Fruit fly (Drosophila melanogaster) whole organism, embryonic: ENCODE data around the gene RIOK2.
A peak's percentile ranks its signal among the peaks of the same experiment; 100 is the strongest.

Experiments
- Ada2b ChIP-seq: fragments of 200-800 bp; sonication (Bioruptor generic); IDR thresholded peaks from 2 replicates; pipeline ENCODE4 v1.3.6; 2022; ENCODE audit warnings: missing biosample characterization, missing genetic modification characterization
- Aef1 ChIP-seq: fragments of 200-800 bp; sonication (Bioruptor generic); IDR thresholded peaks from 3 replicates; pipeline ENCODE4 v1.3.6; 2022; ENCODE audit warnings: missing biosample characterization, missing genetic modification characterization
- Atf6 ChIP-seq: fragments of 200-800 bp; sonication (Bioruptor generic); IDR thresholded peaks from 2 replicates; pipeline ENCODE4 v1.3.6; 2022; ENCODE audit warnings: missing biosample characterization, missing genetic modification characterization
- CG11085 ChIP-seq: fragments of 200-800 bp; sonication (Bioruptor generic); IDR thresholded peaks from 2 replicates; pipeline ENCODE4 v1.3.6; 2022; ENCODE audit warnings: missing biosample characterization, missing genetic modification characterization
- CG11093 ChIP-seq: fragments of 200-800 bp; sonication (Bioruptor generic); IDR thresholded peaks from 3 replicates; pipeline ENCODE4 v1.3.6; 2022; ENCODE audit warnings: missing biosample characterization, missing genetic modification characterization
- CG11247 ChIP-seq: fragments of 200-800 bp; sonication (Bioruptor generic); IDR thresholded peaks from 2 replicates; pipeline ENCODE4 v1.3.6; 2022; ENCODE audit warnings: missing biosample characterization, missing genetic modification characterization
- CG11695 ChIP-seq: fragments of 200-800 bp; sonication (Bioruptor generic); IDR thresholded peaks from 3 replicates; pipeline ENCODE4 v1.3.6; 2022; ENCODE audit warnings: missing biosample characterization, missing genetic modification characterization
- CG12391 ChIP-seq: fragments of 200-800 bp; sonication (Bioruptor generic); optimal IDR thresholded peaks from 3 replicates; lab custom pipeline; 2018; ENCODE audit warnings: missing biosample characterization, mild to moderate bottlenecking, missing genetic modification characterization, moderate library complexity
- CG12744 ChIP-seq: fragments of 200-800 bp; sonication (Bioruptor generic); optimal IDR thresholded peaks from 2 replicates; lab custom pipeline; 2016; ENCODE audit warnings: missing biosample characterization, missing genetic modification characterization
- CG12942 ChIP-seq: fragments of 200-800 bp; sonication (Bioruptor generic); optimal IDR thresholded peaks from 3 replicates; lab custom pipeline; 2016; ENCODE audit warnings: missing biosample characterization, missing genetic modification characterization
- CG13424 ChIP-seq: fragments of 200-800 bp; sonication (Bioruptor generic); optimal IDR thresholded peaks from 2 replicates; lab custom pipeline; 2019; ENCODE audit warnings: missing biosample characterization, mild to moderate bottlenecking, missing genetic modification characterization, moderate library complexity
- CG14860 ChIP-seq: fragments of 200-800 bp; sonication (Bioruptor generic); IDR thresholded peaks from 3 replicates; pipeline ENCODE4 v1.3.6; 2022; ENCODE audit warnings: missing biosample characterization, missing genetic modification characterization; ENCODE audit not compliant: partially characterized antibody
- CG1529 ChIP-seq: fragments of 200-800 bp; sonication (Bioruptor generic); optimal IDR thresholded peaks from 3 replicates; lab custom pipeline; 2018; ENCODE audit warnings: missing biosample characterization, missing genetic modification characterization
- CG17361 ChIP-seq: fragments of 200-800 bp; sonication (Bioruptor generic); IDR thresholded peaks from 3 replicates; pipeline ENCODE4 v1.3.6; 2022; ENCODE audit warnings: missing biosample characterization, missing genetic modification characterization
- CG17829 ChIP-seq: fragments of 200-800 bp; optimal IDR thresholded peaks from 2 replicates; lab custom pipeline; 2019; ENCODE audit warnings: missing biosample characterization, mild to moderate bottlenecking, missing genetic modification characterization, moderate library complexity
- CG31388 ChIP-seq: fragments of 200-800 bp; sonication (Bioruptor generic); optimal IDR thresholded peaks from 2 replicates; lab custom pipeline; 2016; ENCODE audit warnings: missing biosample characterization, missing genetic modification characterization
- CG31441 ChIP-seq: fragments of 200-800 bp; sonication (Bioruptor generic); IDR thresholded peaks from 2 replicates; pipeline ENCODE4 v1.3.6; 2022; ENCODE audit warnings: missing biosample characterization, missing genetic modification characterization
- CG3407 ChIP-seq: fragments of 200-800 bp; sonication (Bioruptor generic); optimal IDR thresholded peaks from 2 replicates; lab custom pipeline; 2018; ENCODE audit warnings: missing biosample characterization, mild to moderate bottlenecking, missing genetic modification characterization
- CG34224 ChIP-seq: fragments of 200-800 bp; sonication (Bioruptor generic); IDR thresholded peaks from 3 replicates; pipeline ENCODE4 v1.3.6; 2022; ENCODE audit warnings: missing biosample characterization, missing genetic modification characterization; ENCODE audit not compliant: partially characterized antibody
- CG34376 ChIP-seq: fragments of 200-800 bp; sonication (Bioruptor generic); optimal IDR thresholded peaks from 2 replicates; lab custom pipeline; 2018; ENCODE audit warnings: missing biosample characterization, mild to moderate bottlenecking, missing genetic modification characterization
- CG4282 ChIP-seq: fragments of 200-800 bp; sonication (Bioruptor generic); optimal IDR thresholded peaks from 2 replicates; lab custom pipeline; 2016; ENCODE audit warnings: missing biosample characterization, missing genetic modification characterization
- CG7786 ChIP-seq: fragments of 200-800 bp; sonication (Bioruptor generic); optimal IDR thresholded peaks from 2 replicates; lab custom pipeline; 2016; ENCODE audit warnings: missing biosample characterization, missing genetic modification characterization
- CG7839 ChIP-seq: fragments of 200-800 bp; sonication (Bioruptor generic); optimal IDR thresholded peaks from 3 replicates; lab custom pipeline; 2018; ENCODE audit warnings: missing biosample characterization, mild to moderate bottlenecking, missing genetic modification characterization, moderate library complexity
- CG9609 ChIP-seq: fragments of 200-800 bp; sonication (Bioruptor generic); optimal IDR thresholded peaks from 3 replicates; lab custom pipeline; 2016; ENCODE audit warnings: missing biosample characterization, missing genetic modification characterization
- Chrac-16 ChIP-seq: fragments of 200-800 bp; sonication (Bioruptor generic); optimal IDR thresholded peaks from 3 replicates; lab custom pipeline; 2016; ENCODE audit warnings: missing biosample characterization, missing genetic modification characterization
- CoRest ChIP-seq: fragments of 200-800 bp; sonication (Bioruptor generic); optimal IDR thresholded peaks from 3 replicates; lab custom pipeline; 2018; ENCODE audit warnings: missing biosample characterization, mild to moderate bottlenecking, missing genetic modification characterization, moderate library complexity
- Dp ChIP-seq: fragments of 200-800 bp; sonication (Bioruptor generic); optimal IDR thresholded peaks from 2 replicates; lab custom pipeline; 2018; ENCODE audit warnings: missing biosample characterization, mild to moderate bottlenecking, missing genetic modification characterization, moderate library complexity
- E2f2 ChIP-seq: fragments of 200-800 bp; sonication (Bioruptor generic); IDR thresholded peaks from 2 replicates; pipeline ENCODE4 v1.3.6; 2022; ENCODE audit warnings: missing biosample characterization, missing genetic modification characterization
- HLH4C ChIP-seq: fragments of 200-800 bp; sonication (Bioruptor generic); IDR thresholded peaks from 3 replicates; pipeline ENCODE4 v1.3.6; 2022; ENCODE audit warnings: missing biosample characterization, missing genetic modification characterization; ENCODE audit not compliant: partially characterized antibody
- Mad ChIP-seq: fragments of 200-800 bp; sonication (Bioruptor generic); optimal IDR thresholded peaks from 2 replicates; lab custom pipeline; 2016; ENCODE audit warnings: missing biosample characterization, missing genetic modification characterization
- Mrtf ChIP-seq: fragments of 200-800 bp; sonication (Bioruptor generic); IDR thresholded peaks from 3 replicates; pipeline ENCODE4 v1.3.6; 2022; ENCODE audit warnings: missing biosample characterization, missing genetic modification characterization
- NK7.1 ChIP-seq: fragments of 200-800 bp; sonication (Bioruptor generic); optimal IDR thresholded peaks from 3 replicates; lab custom pipeline; 2016; ENCODE audit warnings: missing biosample characterization, missing genetic modification characterization
- Nf-YA ChIP-seq: fragments of 200-800 bp; sonication (Bioruptor generic); IDR thresholded peaks from 2 replicates; pipeline ENCODE4 v1.3.6; 2022; ENCODE audit warnings: missing biosample characterization, missing genetic modification characterization
- Oaz ChIP-seq: fragments of 200-800 bp; sonication (Bioruptor generic); IDR thresholded peaks from 2 replicates; pipeline ENCODE4 v1.3.6; 2022; ENCODE audit warnings: missing biosample characterization, missing genetic modification characterization
- Scr ChIP-seq: fragments of 200-800 bp; sonication (Bioruptor generic); IDR thresholded peaks from 2 replicates; pipeline ENCODE4 v1.3.6; 2022; ENCODE audit warnings: missing biosample characterization, missing genetic modification characterization; ENCODE audit not compliant: partially characterized antibody
- YL-1 ChIP-seq: fragments of 200-800 bp; sonication (Bioruptor generic); optimal IDR thresholded peaks from 3 replicates; lab custom pipeline; 2017; ENCODE audit warnings: missing biosample characterization, mild to moderate bottlenecking, missing genetic modification characterization
- bbx ChIP-seq: fragments of 200-800 bp; sonication (Bioruptor generic); IDR thresholded peaks from 2 replicates; pipeline ENCODE4 v1.3.6; 2022; ENCODE audit warnings: missing biosample characterization, missing genetic modification characterization; ENCODE audit not compliant: partially characterized antibody
- chif ChIP-seq, 2 experiments: fragments of 200-800 bp; sonication (Bioruptor generic); optimal IDR thresholded peaks; 3 replicates each; lab custom pipeline; 2016; ENCODE audit warnings: missing biosample characterization in 2 of 2, missing genetic modification characterization in 2 of 2
- esg ChIP-seq: fragments of 200-800 bp; sonication (Bioruptor generic); conservative IDR thresholded peaks from 2 replicates; pipeline ENCODE4 v1.3.6; 2022; ENCODE audit warnings: missing biosample characterization, missing genetic modification characterization
- kni ChIP-seq: fragments of 200-800 bp; sonication (Bioruptor generic); optimal IDR thresholded peaks from 3 replicates; lab custom pipeline; 2017; ENCODE audit warnings: mild to moderate bottlenecking, missing biosample characterization, missing genetic modification reagents, missing genetic modification characterization
- maf-S ChIP-seq: fragments of 200-800 bp; sonication (Bioruptor generic); optimal IDR thresholded peaks from 2 replicates; lab custom pipeline; 2016; ENCODE audit warnings: missing biosample characterization, missing genetic modification characterization
- peb ChIP-seq: fragments of 200-800 bp; sonication (Bioruptor generic); IDR thresholded peaks from 2 replicates; pipeline ENCODE4 v1.3.6; 2022; ENCODE audit warnings: missing biosample characterization, missing genetic modification characterization
- pnt ChIP-seq: fragments of 200-800 bp; sonication (Bioruptor generic); optimal IDR thresholded peaks from 3 replicates; lab custom pipeline; 2016; ENCODE audit warnings: missing biosample characterization, missing genetic modification characterization
- pros ChIP-seq: fragments of 200-800 bp; sonication (Bioruptor generic); optimal IDR thresholded peaks from 3 replicates; lab custom pipeline; 2019; ENCODE audit warnings: missing biosample characterization, mild to moderate bottlenecking, missing genetic modification characterization, moderate library complexity
- sc ChIP-seq, 3 experiments: fragments of >200 bp in 2 of 3; fragments of 200-800 bp in 1 of 3; sonication (Bioruptor generic) in 1 of 3; optimal IDR thresholded peaks; 2 replicates in 2 of 3; 3 replicates in 1 of 3; lab custom pipeline; 2017; ENCODE audit warnings: mild to moderate bottlenecking in 1 of 3, missing biosample characterization in 1 of 3, missing genetic modification characterization in 1 of 3, missing genetic modification reagents in 1 of 3
- sr ChIP-seq: fragments of 200-800 bp; sonication (Bioruptor generic); IDR thresholded peaks from 3 replicates; pipeline ENCODE4 v1.3.6; 2022; ENCODE audit warnings: missing biosample characterization, missing genetic modification characterization
- tll ChIP-seq, 2 experiments: fragments of 200-800 bp in 1 of 2; fragments of >200 bp in 1 of 2; sonication (Bioruptor generic) in 1 of 2; optimal IDR thresholded peaks; 2 replicates each; lab custom pipeline; 2017 to 2019; ENCODE audit warnings: missing biosample characterization in 2 of 2, missing genetic modification characterization in 2 of 2, mild to moderate bottlenecking in 1 of 2, moderate library complexity in 1 of 2
- tna ChIP-seq: fragments of 200-800 bp; sonication (Bioruptor generic); IDR thresholded peaks from 2 replicates; pipeline ENCODE4 v1.3.6; 2022; ENCODE audit warnings: missing biosample characterization, missing genetic modification characterization; ENCODE audit not compliant: partially characterized antibody
- ttk ChIP-seq: fragments of 200-800 bp; sonication (Bioruptor generic); IDR thresholded peaks from 2 replicates; pipeline ENCODE4 v2.1.2; 2022; ENCODE audit warnings: missing biosample characterization, missing genetic modification characterization
- usp ChIP-seq: fragments of >200 bp; optimal IDR thresholded peaks from 2 replicates; lab custom pipeline; 2017; ENCODE audit warnings: missing biosample characterization, missing genetic modification characterization

Gene RIOK2

DNA sequence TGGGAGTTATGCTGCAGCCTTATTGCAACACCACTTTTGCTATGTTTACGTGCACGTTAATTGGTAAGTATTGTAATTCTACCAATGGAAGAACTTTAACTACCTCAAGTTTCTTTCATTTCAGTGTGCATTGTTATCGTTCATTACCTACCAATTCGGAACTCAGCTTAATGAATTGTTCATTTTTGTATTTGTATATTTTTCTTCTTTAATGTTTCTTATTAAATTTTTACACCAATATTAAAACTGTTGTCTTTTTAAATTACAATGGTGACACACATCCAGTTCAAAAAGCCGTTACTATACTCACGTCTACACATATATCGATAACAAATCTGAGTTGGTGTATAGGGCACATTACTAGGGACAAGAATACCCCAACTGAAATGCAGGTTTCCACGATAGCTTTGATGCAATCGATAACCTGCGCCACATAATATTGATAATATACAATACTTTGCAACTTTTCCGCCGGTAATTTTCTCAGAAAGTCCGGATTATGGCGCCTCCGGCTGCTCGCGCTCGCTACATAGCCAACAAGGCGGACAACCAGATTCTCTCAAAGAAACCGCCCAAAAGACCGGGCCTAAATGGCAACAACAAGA, 44.3 kb upstream of the RIOK2 start, which contains the start of gene Alg9 (continued):
- TF ChIP-seq Oaz (GFP tag; lab: Robert Waterston, UW): no peak
- no peak for TF ChIP-seq chif (GFP tag; optimal IDR thresholded peaks at IDR 0.05; lab: Kevin White, UChicago)
- no peak for TF ChIP-seq Mrtf (GFP tag; lab: Robert Waterston, UW)
- TF ChIP-seq usp (GFP tag; lab: Kevin White, UChicago): no peak
- no peak for TF ChIP-seq CG31441 (GFP tag; lab: Robert Waterston, UW)
- no peak for TF ChIP-seq CG4282 (GFP tag; lab: Kevin White, UChicago)
- no peak for TF ChIP-seq peb
- no peak for TF ChIP-seq Atf6
- TF ChIP-seq CG14860: peak; percentile 84
- TF ChIP-seq bbx (GFP tag; lab: Robert Waterston, UW): peak; percentile 92
- peak; percentile 95 for TF ChIP-seq tna (GFP tag; lab: Robert Waterston, UW)
- TF ChIP-seq CG7839: no peak
- no peak for TF ChIP-seq CG12942
- no peak for TF ChIP-seq pros (GFP tag; lab: Kevin White, UChicago)
- TF ChIP-seq E2f2 (GFP tag; lab: Robert Waterston, UW): peak; percentile 71
- TF ChIP-seq ttk (GFP tag; lab: Robert Waterston, UW): no peak
- TF ChIP-seq Scr (GFP tag; lab: Robert Waterston, UW): peak; percentile 88
- no peak for TF ChIP-seq CG11093 (GFP tag; lab: Robert Waterston, UW)
- TF ChIP-seq maf-S (GFP tag; lab: Kevin White, UChicago): no peak
- TF ChIP-seq Dp (GFP tag; lab: Kevin White, UChicago): peak; percentile 62
- TF ChIP-seq CG31388 (GFP tag; lab: Kevin White, UChicago): no peak
- TF ChIP-seq Ada2b (GFP tag; lab: Robert Waterston, UW): no peak
- TF ChIP-seq Chrac-16 (GFP tag; lab: Kevin White, UChicago): no peak
- TF ChIP-seq YL-1: no peak
- TF ChIP-seq Aef1 (GFP tag; lab: Robert Waterston, UW): no peak
- no peak for TF ChIP-seq kni (GFP tag; lab: Kevin White, UChicago)
- TF ChIP-seq NK7.1: no peak
- no peak for TF ChIP-seq CG11247 (GFP tag; lab: Robert Waterston, UW)
- peak; percentile 95 for TF ChIP-seq HLH4C (GFP tag; lab: Robert Waterston, UW)
- peak; percentile 3 for TF ChIP-seq Mad
- no peak for TF ChIP-seq CG17361
- no peak for TF ChIP-seq CG13424 (tag; lab: Kevin White, UChicago)
- no peak for TF ChIP-seq Nf-YA (GFP tag; lab: Robert Waterston, UW)
- TF ChIP-seq CG12744: no peak
- no peak for TF ChIP-seq CG1529 (GFP tag; lab: Kevin White, UChicago)
- no peak for TF ChIP-seq CG34376 (GFP tag; lab: Kevin White, UChicago)
- no peak for TF ChIP-seq esg (GFP tag; lab: Robert Waterston, UW)
- no peak for TF ChIP-seq sc (optimal IDR thresholded peaks at IDR 0.05; lab: Kevin White, UChicago)
- TF ChIP-seq sc (GFP tag; optimal IDR thresholded peaks at IDR 0.05; lab: Kevin White, UChicago): no peak
- no peak for TF ChIP-seq sr (GFP tag; lab: Robert Waterston, UW)
- no peak for TF ChIP-seq CG11085 (GFP tag; lab: Robert Waterston, UW)
- peak; percentile 94 for TF ChIP-seq CG34224 (GFP tag; lab: Robert Waterston, UW)
- no peak for TF ChIP-seq CG12391
- no peak for TF ChIP-seq CG3407 (GFP tag; lab: Kevin White, UChicago)
- TF ChIP-seq CG11695 (GFP tag; lab: Robert Waterston, UW): no peak
- peak; percentile 47 for TF ChIP-seq CoRest (tag; lab: Kevin White, UChicago)
- no peak for TF ChIP-seq CG17829 (tag; lab: Kevin White, UChicago)
- no peak for TF ChIP-seq CG7786 (GFP tag; lab: Kevin White, UChicago)
- no peak for TF ChIP-seq pnt (GFP tag; lab: Kevin White, UChicago)
- TF ChIP-seq CG9609: no peak
- TF ChIP-seq tll (GFP tag; optimal IDR thresholded peaks at IDR 0.05; lab: Kevin White, UChicago): no peak
